Worm (Caenorhabditis elegans): ENCODE measurements around the gene nduv-3.

DNA sequence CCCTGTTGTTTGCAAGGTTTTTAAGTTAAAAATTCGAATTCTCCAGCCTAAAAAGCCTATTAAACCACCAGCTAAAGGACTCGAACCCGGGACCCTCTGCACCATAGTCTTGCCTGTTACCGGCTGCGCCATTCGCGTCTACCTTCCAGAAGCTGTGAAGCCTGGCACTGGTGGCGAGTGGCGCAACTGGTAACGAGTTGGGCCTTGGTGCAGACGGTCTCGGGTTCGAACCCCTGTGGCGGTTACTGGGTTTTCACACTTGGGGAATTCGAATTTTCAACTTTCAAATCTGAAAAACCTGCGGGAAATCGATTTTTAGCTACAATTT lies 38.3 kb upstream of the nduv-3 start:
- TF ChIP-seq tab-1 (GFP tag; IDR thresholded peaks at IDR 0.05) = no peak
- TF ChIP-seq ztf-29 (GFP tag; IDR thresholded peaks at IDR 0.05) = no peak

Measured in whole organism, midembryonic.